Worm (Caenorhabditis elegans): Measurements from ENCODE around the gene B0410.1.
"Not testable (repeated sequence)": the region's sequence is repeated elsewhere in the genome, so short reads cannot be mapped to it uniquely, and the experiment has no call there.

B0410.1 gene

ce11 chrX:2894273-2894672, at the start of gene B0410.1:
Gene B0410.1 (plus strand): TSS chrX:2894573.
- not testable (repeated sequence) for TF ChIP-seq attf-3 (GFP tag; conservative IDR thresholded peaks at IDR 0.05); hrde-1 (tag; optimal IDR thresholded peaks at IDR 0.05; ENCODE audit: borderline replicate concordance); die-1 (tag; optimal IDR thresholded peaks at IDR 0.05)

- TF ChIP-seq hmg-1.2 (GFP tag; IDR thresholded peaks at IDR 0.05) (peak; percentile 70; the same call in 1 of the 2 replicates), nhr-90 (tag; optimal IDR thresholded peaks at IDR 0.05) (peak; percentile 22), ccch-3 (GFP tag; optimal IDR thresholded peaks at IDR 0.05) (no peak), T26A5.8 (tag; optimal IDR thresholded peaks at IDR 0.05) (no peak), nfyb-1 (GFP tag; IDR thresholded peaks at IDR 0.05) (peak; percentile 84), ets-4 (GFP tag; optimal IDR thresholded peaks at IDR 0.05) (peak; percentile 7), hmg-20 (GFP tag; IDR thresholded peaks at IDR 0.05) (peak; percentile 51), nhr-80 (tag; optimal IDR thresholded peaks at IDR 0.05) (peak; percentile 76), nfya-1 (tag; optimal IDR thresholded peaks at IDR 0.05; ENCODE audit: borderline replicate concordance, insufficient read depth) (no peak), F22D6.2 (tag; optimal IDR thresholded peaks at IDR 0.05) (no peak), chd-7 (tag; optimal IDR thresholded peaks at IDR 0.05) (peak; percentile 83), sdz-38 (tag; optimal IDR thresholded peaks at IDR 0.05) (no peak), tbx-9 (tag; optimal IDR thresholded peaks at IDR 0.05; ENCODE audit: borderline replicate concordance) (no peak), madf-8 (GFP tag; conservative IDR thresholded peaks at IDR 0.05) (no peak), fkh-3 (tag; optimal IDR thresholded peaks at IDR 0.05) (no peak), Y95B8A.8 (GFP tag; IDR thresholded peaks at IDR 0.05) (no peak), somi-1 (GFP tag; optimal IDR thresholded peaks at IDR 0.05) (peak; percentile 61), lin-40 (tag; optimal IDR thresholded peaks at IDR 0.05) (peak; percentile 88), atf-7 (tag; optimal IDR thresholded peaks at IDR 0.05) (peak; percentile 64), T07F8.4 (tag; optimal IDR thresholded peaks at IDR 0.05) (peak; percentile 51), bed-2 (GFP tag; IDR thresholded peaks at IDR 0.05) (no peak), Y67H2A.10 (GFP tag; conservative IDR thresholded peaks at IDR 0.05) (no peak; the same call in 1 of the 2 replicates), snpc-1.1 (tag; optimal IDR thresholded peaks at IDR 0.05; ENCODE audit: insufficient read depth) (no peak), ztf-22 (GFP tag; optimal IDR thresholded peaks at IDR 0.05) (peak; percentile 6), B0019.2 (GFP tag; conservative IDR thresholded peaks at IDR 0.05) (no peak), lin-26 (GFP tag; IDR thresholded peaks at IDR 0.05) (peak; percentile 58; the same call in 1 of the 2 replicates), egl-18 (GFP tag; IDR thresholded peaks at IDR 0.05) (no peak), ztf-28 (GFP tag; IDR thresholded peaks at IDR 0.05) (no peak), F23B12.7 (tag; optimal IDR thresholded peaks at IDR 0.05; ENCODE audit: insufficient read depth) (peak; percentile 40), pbrm-1 (GFP tag; IDR thresholded peaks at IDR 0.05) (peak; percentile 75; the same call in 1 of the 2 replicates), cebp-2 (GFP tag; IDR thresholded peaks at IDR 0.05) (no peak), attf-3 (GFP tag; conservative IDR thresholded peaks at IDR 0.05) (no peak), sptf-2 (GFP tag; optimal IDR thresholded peaks at IDR 0.05) (no peak), madf-6 (GFP tag; IDR thresholded peaks at IDR 0.05) (peak; percentile 56; the same call in 1 of the 2 replicates), ceh-100 (GFP tag; IDR thresholded peaks at IDR 0.05) (no peak), hsf-1 (GFP tag; IDR thresholded peaks at IDR 0.05) (no peak), pha-4 (tag; optimal IDR thresholded peaks at IDR 0.05) (no peak), lin-54 (GFP tag; optimal IDR thresholded peaks at IDR 0.05) (peak; percentile 47), lsl-1 (GFP tag; optimal IDR thresholded peaks at IDR 0.05) (peak; percentile 9), tbp1 (GFP tag; optimal IDR thresholded peaks at IDR 0.05) (peak; percentile 41), him-1 (tag; optimal IDR thresholded peaks at IDR 0.05) (no peak), egl-44 (GFP tag; IDR thresholded peaks at IDR 0.05) (no peak), F33H1.4 (GFP tag; IDR thresholded peaks at IDR 0.05) (no peak), die-1 (tag; optimal IDR thresholded peaks at IDR 0.05) (peak; percentile 36)
Observed at ce11 chrX:2852388-2852908, 41.9 kb upstream of the B0410.1 start, which contains the start of gene kin-29. Gene kin-29 (minus strand): TSS chrX:2852438.

Data from whole organism, young adult.